Worm (Caenorhabditis elegans): ENCODE data around the gene Y41E3.7.
A peak's percentile ranks its signal among the peaks of the same experiment; 100 is the strongest.

The Y41E3.7 gene

DNA sequence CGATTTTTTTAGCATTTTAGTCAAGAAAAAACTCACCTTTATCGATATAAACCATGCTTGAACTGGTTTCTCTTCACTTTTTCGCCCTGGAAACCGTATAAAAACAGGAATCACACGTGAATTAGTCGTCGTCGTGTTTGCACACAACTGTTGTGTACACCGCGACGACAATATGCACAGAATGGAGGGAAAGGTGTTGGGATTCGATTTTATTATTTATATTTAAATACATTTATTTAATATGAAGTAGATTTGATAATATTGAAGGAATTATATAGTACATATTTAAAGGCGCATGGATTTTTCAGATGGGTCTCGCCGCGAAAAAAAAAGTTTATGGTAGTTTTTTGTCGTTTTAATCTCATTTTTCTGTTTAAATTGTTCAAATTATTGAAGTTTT lies 15.1 kb downstream of the Y41E3.7 start, which contains the start of gene Y41E3.8 (continued):
- TF ChIP-seq let-607 (tag; optimal IDR thresholded peaks at IDR 0.05) = no peak
- TF ChIP-seq mel-28 (tag; optimal IDR thresholded peaks at IDR 0.05; ENCODE audit: borderline replicate concordance) = no peak
- TF ChIP-seq lsl-1 (GFP tag; optimal IDR thresholded peaks at IDR 0.05) = peak; percentile 60
- TF ChIP-seq attf-3 (GFP tag; conservative IDR thresholded peaks at IDR 0.05) = peak; percentile 50; the same call in 1 of the 2 replicates

DNA sequence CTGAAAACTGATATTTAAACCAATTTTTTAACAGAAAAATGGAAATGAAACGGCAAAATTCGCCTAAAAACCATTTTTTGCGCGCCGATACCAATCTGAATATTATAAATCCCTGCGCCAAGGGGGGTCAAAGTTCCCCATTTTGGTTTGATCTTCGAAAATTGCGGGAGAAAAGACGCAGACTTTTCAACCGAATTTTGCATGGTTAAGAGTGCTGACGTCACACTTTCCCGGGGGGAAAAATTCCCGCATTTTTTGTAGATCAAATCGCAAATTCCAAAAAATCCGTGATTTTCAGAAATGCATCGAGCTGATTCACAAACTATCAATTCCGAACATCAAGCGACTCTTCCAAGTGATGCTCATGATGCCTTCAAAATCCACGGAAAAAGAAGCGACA lies 15.7 kb downstream of the Y41E3.7 start:
- TF ChIP-seq let-607 (tag; optimal IDR thresholded peaks at IDR 0.05) (no peak), ets-4 (GFP tag; optimal IDR thresholded peaks at IDR 0.05) (no peak), lin-35 (GFP tag; optimal IDR thresholded peaks at IDR 0.05) (no peak), rcor-1 (GFP tag; IDR thresholded peaks at IDR 0.05) (no peak), nfya-2 (GFP tag; IDR thresholded peaks at IDR 0.05) (no peak), madf-10 (tag; optimal IDR thresholded peaks at IDR 0.05) (no peak), gei-17 (GFP tag; optimal IDR thresholded peaks at IDR 0.05) (no peak), dox-1 (GFP tag; IDR thresholded peaks at IDR 0.05) (no peak), cebp-2 (GFP tag; IDR thresholded peaks at IDR 0.05) (0 out of 2 replicates have a peak, but pooled peaks have one; percentile 14), ceh-91 (GFP tag; IDR thresholded peaks at IDR 0.05) (no peak), snpc-3.4 (tag; optimal IDR thresholded peaks at IDR 0.05) (no peak), hlh-12 (tag; optimal IDR thresholded peaks at IDR 0.05) (no peak), ztf-22 (GFP tag; optimal IDR thresholded peaks at IDR 0.05) (no peak), nfya-1 (tag; optimal IDR thresholded peaks at IDR 0.05; ENCODE audit: borderline replicate concordance, insufficient read depth) (no peak), xnd-1 (tag; optimal IDR thresholded peaks at IDR 0.05) (peak; percentile 67), die-1 (tag; optimal IDR thresholded peaks at IDR 0.05) (no peak), T26A5.8 (tag; optimal IDR thresholded peaks at IDR 0.05) (no peak), nhr-80 (tag; optimal IDR thresholded peaks at IDR 0.05) (no peak), sdz-38 (tag; optimal IDR thresholded peaks at IDR 0.05) (no peak), cebp-1 (GFP tag; IDR thresholded peaks at IDR 0.05) (no peak), cebp-1 (tag; optimal IDR thresholded peaks at IDR 0.05) (no peak), ztf-28 (GFP tag; IDR thresholded peaks at IDR 0.05) (no peak), C06A6.2 (GFP tag; conservative IDR thresholded peaks at IDR 0.05) (no peak), F10E7.11 (tag; optimal IDR thresholded peaks at IDR 0.05) (no peak), madf-8 (GFP tag; conservative IDR thresholded peaks at IDR 0.05) (peak; percentile 38; the same call in 1 of the 2 replicates), ama-1 (optimal IDR thresholded peaks at IDR 0.05) (no peak), ama-1 (GFP tag; optimal IDR thresholded peaks at IDR 0.05) (no peak), nhr-120 (GFP tag; IDR thresholded peaks at IDR 0.05) (no peak), tbp1 (GFP tag; optimal IDR thresholded peaks at IDR 0.05) (peak; percentile 4), hsf-1 (GFP tag; IDR thresholded peaks at IDR 0.05) (peak; percentile 33; the same call in 1 of the 2 replicates), mxl-1 (tag; optimal IDR thresholded peaks at IDR 0.05) (no peak), F57C9.4 (tag; optimal IDR thresholded peaks at IDR 0.05) (no peak), nhr-179 (tag; optimal IDR thresholded peaks at IDR 0.05) (no peak), lir-1 (GFP tag; conservative IDR thresholded peaks at IDR 0.05) (no peak), snpc-1.3 (tag; optimal IDR thresholded peaks at IDR 0.05; ENCODE audit: insufficient read depth) (no peak), mes-4 (tag; optimal IDR thresholded peaks at IDR 0.05) (no peak), lin-54 (GFP tag; optimal IDR thresholded peaks at IDR 0.05) (peak; percentile 18), madf-6 (GFP tag; IDR thresholded peaks at IDR 0.05) (peak; percentile 80), hmg-1.2 (GFP tag; IDR thresholded peaks at IDR 0.05) (no peak), zfh-2 (GFP tag; conservative IDR thresholded peaks at IDR 0.05) (no peak), efl-1 (GFP tag; optimal IDR thresholded peaks at IDR 0.05) (peak; percentile 70)

All from whole organism, young adult.